Worm (Caenorhabditis elegans): ENCODE results near the gene ttr-1.

ttr-1 gene

ce11 chrIII:9944723-9945122 is 15.8 kb downstream of the ttr-1 start, which contains the start of gene gln-2:
TSS of gene gln-2 (minus strand) at chrIII:9944823.
- TF ChIP-seq madf-10 (tag; optimal IDR thresholded peaks at IDR 0.05) (no peak), nhr-90 (tag; optimal IDR thresholded peaks at IDR 0.05) (no peak), Y79H2A.3 (GFP tag; conservative IDR thresholded peaks at IDR 0.05) (no peak), snpc-1.1 (tag; optimal IDR thresholded peaks at IDR 0.05; ENCODE audit: insufficient read depth) (no peak), madf-8 (GFP tag; conservative IDR thresholded peaks at IDR 0.05) (no peak), tbp1 (GFP tag; optimal IDR thresholded peaks at IDR 0.05) (no peak), attf-6 (GFP tag; IDR thresholded peaks at IDR 0.05) (no peak), F39B2.1 (GFP tag; IDR thresholded peaks at IDR 0.05) (no peak), somi-1 (GFP tag; optimal IDR thresholded peaks at IDR 0.05) (no peak)

- no peak for TF ChIP-seq sdz-38 (tag; optimal IDR thresholded peaks at IDR 0.05)
- no peak for TF ChIP-seq hlh-12 (tag; optimal IDR thresholded peaks at IDR 0.05)
- no peak for TF ChIP-seq F23B12.7 (tag; optimal IDR thresholded peaks at IDR 0.05; ENCODE audit: insufficient read depth)
- no peak for TF ChIP-seq let-607 (tag; optimal IDR thresholded peaks at IDR 0.05)
- TF ChIP-seq dpff-1 (tag; optimal IDR thresholded peaks at IDR 0.05), result no peak
- TF ChIP-seq ztf-3 (GFP tag; optimal IDR thresholded peaks at IDR 0.05), result no peak
- no peak for TF ChIP-seq Y56A3A.18 (GFP tag; IDR thresholded peaks at IDR 0.05)
- TF ChIP-seq ama-1 (optimal IDR thresholded peaks at IDR 0.05), result no peak
- no peak for TF ChIP-seq ama-1 (GFP tag; optimal IDR thresholded peaks at IDR 0.05)
- peak; percentile 53 for TF ChIP-seq xnd-1 (tag; optimal IDR thresholded peaks at IDR 0.05)
- no peak for TF ChIP-seq K11D2.4 (GFP tag; IDR thresholded peaks at IDR 0.05)
- TF ChIP-seq hrde-1 (tag; optimal IDR thresholded peaks at IDR 0.05; ENCODE audit: borderline replicate concordance), result no peak
- no peak for TF ChIP-seq B0035.1 (tag; optimal IDR thresholded peaks at IDR 0.05)
- no peak for TF ChIP-seq madf-10 (tag; optimal IDR thresholded peaks at IDR 0.05)
- TF ChIP-seq cebp-1 (GFP tag; IDR thresholded peaks at IDR 0.05), result no peak
- no peak for TF ChIP-seq cebp-1 (tag; optimal IDR thresholded peaks at IDR 0.05)
- no peak for TF ChIP-seq mxl-1 (tag; optimal IDR thresholded peaks at IDR 0.05)
- TF ChIP-seq B0019.2 (GFP tag; conservative IDR thresholded peaks at IDR 0.05), result no peak
- TF ChIP-seq mcd-1 (GFP tag; IDR thresholded peaks at IDR 0.05), result no peak
- TF ChIP-seq attf-3 (GFP tag; conservative IDR thresholded peaks at IDR 0.05), result no peak
- no peak for TF ChIP-seq F57A8.1 (GFP tag; optimal IDR thresholded peaks at IDR 0.05)
- no peak for TF ChIP-seq ztf-25 (GFP tag; IDR thresholded peaks at IDR 0.05)
- TF ChIP-seq tlf-1 (GFP tag; optimal IDR thresholded peaks at IDR 0.05), result no peak
- TF ChIP-seq C17E4.6 (GFP tag; IDR thresholded peaks at IDR 0.05), result no peak
- TF ChIP-seq lin-35 (GFP tag; optimal IDR thresholded peaks at IDR 0.05), result no peak
- peak; percentile 50 for TF ChIP-seq madf-8 (GFP tag; conservative IDR thresholded peaks at IDR 0.05)
- TF ChIP-seq madf-3 (GFP tag; IDR thresholded peaks at IDR 0.05), result no peak
- TF ChIP-seq dox-1 (GFP tag; IDR thresholded peaks at IDR 0.05), result 0 out of 2 replicates have a peak, but pooled peaks have one; percentile 7
- TF ChIP-seq akir-1 (GFP tag; optimal IDR thresholded peaks at IDR 0.05), result no peak
- TF ChIP-seq madf-6 (GFP tag; IDR thresholded peaks at IDR 0.05), result 0 out of 2 replicates have a peak, but pooled peaks have one; percentile 22
- TF ChIP-seq lir-1 (GFP tag; conservative IDR thresholded peaks at IDR 0.05), result no peak
- peak; percentile 50 for TF ChIP-seq F33H1.4 (GFP tag; IDR thresholded peaks at IDR 0.05)
- TF ChIP-seq repo-1 (tag; optimal IDR thresholded peaks at IDR 0.05), result no peak
- no peak for TF ChIP-seq F22D6.2 (tag; optimal IDR thresholded peaks at IDR 0.05)
- TF ChIP-seq hmg-20 (GFP tag; IDR thresholded peaks at IDR 0.05), result no peak
- peak; percentile 21 for TF ChIP-seq efl-1 (GFP tag; optimal IDR thresholded peaks at IDR 0.05)
- no peak for TF ChIP-seq lin-26 (GFP tag; IDR thresholded peaks at IDR 0.05)
- TF ChIP-seq snpc-1.1 (tag; optimal IDR thresholded peaks at IDR 0.05; ENCODE audit: insufficient read depth), result no peak
- TF ChIP-seq die-1 (tag; optimal IDR thresholded peaks at IDR 0.05), result no peak
- no peak for TF ChIP-seq nhr-90 (tag; optimal IDR thresholded peaks at IDR 0.05)
- peak; percentile 89 for TF ChIP-seq lsl-1 (GFP tag; optimal IDR thresholded peaks at IDR 0.05)
These were observed 18.0 kb downstream of the ttr-1 start, which contains the start of gene K03H1.7 for ce11 chrIII:9946806-9947419. TSS of gene K03H1.7 (plus strand) at chrIII:9947405.

Measured in whole organism, young adult.